Worm (Caenorhabditis elegans): ENCODE measurements around the gene B0294.3.

The B0294.3 gene

ce11 chrX:1891887-1892286 lies at the start of gene B0294.3:
TSS of gene B0294.3 (plus strand) at chrX:1892187.
- TF ChIP-seq hnd-1 (tag; optimal IDR thresholded peaks at IDR 0.05) (no peak), tra-4 (tag; optimal IDR thresholded peaks at IDR 0.05) (no peak), ama-1 (optimal IDR thresholded peaks at IDR 0.05) (no peak), tbx-37 (GFP tag; conservative IDR thresholded peaks at IDR 0.05) (no peak), F13C5.2 (tag; optimal IDR thresholded peaks at IDR 0.05) (no peak), flt-1 (GFP tag; IDR thresholded peaks at IDR 0.05) (no peak), tbx-11 (GFP tag; IDR thresholded peaks at IDR 0.05) (no peak), B0310.2 (tag; optimal IDR thresholded peaks at IDR 0.05) (no peak), ceh-36 (tag; optimal IDR thresholded peaks at IDR 0.05) (no peak), ets-7 (tag; optimal IDR thresholded peaks at IDR 0.05) (no peak), hmg-4 (GFP tag; optimal IDR thresholded peaks at IDR 0.05) (no peak), ceh-13 (GFP tag; optimal IDR thresholded peaks at IDR 0.05) (no peak), sea-1 (GFP tag; conservative IDR thresholded peaks at IDR 0.05) (no peak), pes-1 (GFP tag; IDR thresholded peaks at IDR 0.05) (no peak), aly-1 (tag; optimal IDR thresholded peaks at IDR 0.05) (no peak), hmbx-1 (tag; optimal IDR thresholded peaks at IDR 0.05) (no peak), scrt-1 (GFP tag; IDR thresholded peaks at IDR 0.05) (no peak)

- TF ChIP-seq hmg-4 (GFP tag; optimal IDR thresholded peaks at IDR 0.05) (no peak), tbx-11 (GFP tag; IDR thresholded peaks at IDR 0.05) (no peak), F13C5.2 (tag; optimal IDR thresholded peaks at IDR 0.05) (no peak)
Measured at ce11 chrX:1845493-1845892, 46.5 kb upstream of the B0294.3 start, which contains the start of gene T26C11.4. TSS of gene T26C11.4 (minus strand) at chrX:1845546.

- TF ChIP-seq ama-1 (optimal IDR thresholded peaks at IDR 0.05) = no peak
- TF ChIP-seq tra-4 (tag; optimal IDR thresholded peaks at IDR 0.05) = no peak
- no peak for TF ChIP-seq hmg-4 (GFP tag; optimal IDR thresholded peaks at IDR 0.05)
- no peak for TF ChIP-seq hnd-1 (tag; optimal IDR thresholded peaks at IDR 0.05)
- no peak for TF ChIP-seq ets-7 (tag; optimal IDR thresholded peaks at IDR 0.05)
- no peak for TF ChIP-seq scrt-1 (GFP tag; IDR thresholded peaks at IDR 0.05)
- TF ChIP-seq F13C5.2 (tag; optimal IDR thresholded peaks at IDR 0.05) = no peak
- TF ChIP-seq flt-1 (GFP tag; IDR thresholded peaks at IDR 0.05) = no peak
- TF ChIP-seq tbx-37 (GFP tag; conservative IDR thresholded peaks at IDR 0.05) = no peak
- TF ChIP-seq tbx-11 (GFP tag; IDR thresholded peaks at IDR 0.05) = no peak
Measured at ce11 chrX:1847685-1848084, 44.3 kb upstream of the B0294.3 start.

- TF ChIP-seq scrt-1 (GFP tag; IDR thresholded peaks at IDR 0.05) = no peak
- TF ChIP-seq tbx-11 (GFP tag; IDR thresholded peaks at IDR 0.05) = no peak
- TF ChIP-seq F13C5.2 (tag; optimal IDR thresholded peaks at IDR 0.05) = no peak
- no peak for TF ChIP-seq ama-1 (optimal IDR thresholded peaks at IDR 0.05)
Measured at ce11 chrX:1848575-1848974, 43.4 kb upstream of the B0294.3 start, which contains the start of gene ceh-41. TSS of gene ceh-41 (minus strand) at chrX:1848675.

- TF ChIP-seq B0310.2 (tag; optimal IDR thresholded peaks at IDR 0.05) (no peak), F13C5.2 (tag; optimal IDR thresholded peaks at IDR 0.05) (no peak), pes-1 (GFP tag; IDR thresholded peaks at IDR 0.05) (peak; percentile 31; the same call in 1 of the 2 replicates), ets-7 (tag; optimal IDR thresholded peaks at IDR 0.05) (no peak), ceh-36 (tag; optimal IDR thresholded peaks at IDR 0.05) (peak; percentile 79)
Measured at ce11 chrX:1850525-1850924, 41.5 kb upstream of the B0294.3 start.

- TF ChIP-seq hnd-1 (tag; optimal IDR thresholded peaks at IDR 0.05) = no peak
- no peak for TF ChIP-seq ets-7 (tag; optimal IDR thresholded peaks at IDR 0.05)
- TF ChIP-seq sea-1 (GFP tag; conservative IDR thresholded peaks at IDR 0.05) = no peak
- no peak for TF ChIP-seq ceh-13 (GFP tag; optimal IDR thresholded peaks at IDR 0.05)
- TF ChIP-seq tbx-37 (GFP tag; conservative IDR thresholded peaks at IDR 0.05) = no peak
- no peak for TF ChIP-seq tra-4 (tag; optimal IDR thresholded peaks at IDR 0.05)
- TF ChIP-seq aly-1 (tag; optimal IDR thresholded peaks at IDR 0.05) = no peak
- TF ChIP-seq tbx-11 (GFP tag; IDR thresholded peaks at IDR 0.05) = no peak
Measured at ce11 chrX:1852636-1853035, 39.4 kb upstream of the B0294.3 start, which contains the start of gene ceh-21. TSS of gene ceh-21 (minus strand) at chrX:1852736.

ce11 chrX:1853596-1853995 lies 38.4 kb upstream of the B0294.3 start, which contains the start of gene T26C11.9:
TSS of gene T26C11.9 (minus strand) at chrX:1853849.
- TF ChIP-seq ceh-36 (tag; optimal IDR thresholded peaks at IDR 0.05) (no peak), pes-1 (GFP tag; IDR thresholded peaks at IDR 0.05) (0 out of 2 replicates have a peak, but pooled peaks have one; percentile 7), F13C5.2 (tag; optimal IDR thresholded peaks at IDR 0.05) (no peak), tbx-11 (GFP tag; IDR thresholded peaks at IDR 0.05) (no peak), B0310.2 (tag; optimal IDR thresholded peaks at IDR 0.05) (no peak), hmg-4 (GFP tag; optimal IDR thresholded peaks at IDR 0.05) (no peak)

- TF ChIP-seq hmbx-1 (tag; optimal IDR thresholded peaks at IDR 0.05) = no peak
- peak; percentile 29 for TF ChIP-seq ceh-36 (tag; optimal IDR thresholded peaks at IDR 0.05)
- TF ChIP-seq ceh-13 (GFP tag; optimal IDR thresholded peaks at IDR 0.05) = no peak
- TF ChIP-seq hnd-1 (tag; optimal IDR thresholded peaks at IDR 0.05) = no peak
- no peak for TF ChIP-seq B0310.2 (tag; optimal IDR thresholded peaks at IDR 0.05)
- TF ChIP-seq scrt-1 (GFP tag; IDR thresholded peaks at IDR 0.05) = no peak
- no peak for TF ChIP-seq ama-1 (optimal IDR thresholded peaks at IDR 0.05)
- peak; percentile 33 for TF ChIP-seq F13C5.2 (tag; optimal IDR thresholded peaks at IDR 0.05)
- 0 out of 2 replicates have a peak, but pooled peaks have one; percentile 10 for TF ChIP-seq flt-1 (GFP tag; IDR thresholded peaks at IDR 0.05)
- no peak for TF ChIP-seq ets-7 (tag; optimal IDR thresholded peaks at IDR 0.05)
- TF ChIP-seq pes-1 (GFP tag; IDR thresholded peaks at IDR 0.05) = no peak
- TF ChIP-seq hmg-4 (GFP tag; optimal IDR thresholded peaks at IDR 0.05) = peak; percentile 76
- no peak; the same call in 1 of the 2 replicates for TF ChIP-seq sea-1 (GFP tag; conservative IDR thresholded peaks at IDR 0.05)
- TF ChIP-seq tbx-37 (GFP tag; conservative IDR thresholded peaks at IDR 0.05) = no peak
- TF ChIP-seq aly-1 (tag; optimal IDR thresholded peaks at IDR 0.05) = peak; percentile 41
- TF ChIP-seq tbx-11 (GFP tag; IDR thresholded peaks at IDR 0.05) = no peak
- TF ChIP-seq tra-4 (tag; optimal IDR thresholded peaks at IDR 0.05) = no peak
Measured at ce11 chrX:1856160-1856559, 35.8 kb upstream of the B0294.3 start, which contains the start of gene ceh-39. TSS of gene ceh-39 (minus strand) at chrX:1856172.

Data from whole organism, early embryonic.